Fruit fly (Drosophila melanogaster) S2 (cell line): ENCODE measurements around the gene CG14400.

Experiments
- CG8478 ChIP-seq: fragments of >200 bp; optimal IDR thresholded peaks from 2 replicates; lab custom pipeline; 2018
- CTCF ChIP-seq, 2 experiments: fragments of >200 bp; optimal IDR thresholded peaks; 2 replicates each; lab custom pipeline; 2018

- TF ChIP-seq CG8478 (lab: Kevin White, UChicago) = no peak
- peak in 1 of 2 experiments; percentile 9 for TF ChIP-seq CTCF (optimal IDR thresholded peaks at IDR 0.05; lab: Kevin White, UChicago)
These were observed 34.2 kb downstream of the CG14400 start for dm6 chr2L:20823196-20824105.
